Worm (Caenorhabditis elegans) whole organism, L1 larva: Measurements from ENCODE around the gene arrd-6.

Experiments
- alr-1 ChIP-seq: fragments of 200-800 bp; sonication (Bioruptor generic); optimal IDR thresholded peaks from 2 replicates; lab custom pipeline; 2018; ENCODE audit warnings: borderline replicate concordance, mild to moderate bottlenecking, missing genetic modification characterization, missing compliant biosample characterization
- aly-2 ChIP-seq: fragments of 150-350 bp; optimal IDR thresholded peaks from 2 replicates; lab custom pipeline; 2014; ENCODE audit warnings: missing biosample characterization, missing genetic modification characterization
- ama-1 ChIP-seq: fragments of 150-350 bp; optimal IDR thresholded peaks from 2 replicates; lab custom pipeline; 2014
- blmp-1 ChIP-seq: fragments of 150-350 bp; optimal IDR thresholded peaks from 2 replicates; lab custom pipeline; 2014; ENCODE audit warnings: missing biosample characterization, missing genetic modification characterization
- ceh-63 ChIP-seq: fragments of 200-800 bp; sonication (Bioruptor generic); optimal IDR thresholded peaks from 2 replicates; lab custom pipeline; 2018; ENCODE audit warnings: mild to moderate bottlenecking, missing genetic modification characterization, missing compliant biosample characterization
- ceh-82 ChIP-seq, 3 experiments: fragments of 150-350 bp in 1 of 3; sonication (generic microtip) in 2 of 3; optimal IDR thresholded peaks; 2 replicates each; lab custom pipeline; 2014 to 2017; ENCODE audit warnings: missing biosample characterization in 3 of 3, missing genetic modification characterization in 3 of 3
- dsc-1 ChIP-seq: sonication (generic microtip); optimal IDR thresholded peaks from 2 replicates; lab custom pipeline; 2016; ENCODE audit warnings: mild to moderate bottlenecking, missing genetic modification characterization, missing compliant biosample characterization
- efl-1 ChIP-seq, 4 experiments: fragments of 150-350 bp; optimal IDR thresholded peaks in 3 of 4; peaks in 1 of 4; 1 replicate in 1 of 4; 2 replicates in 3 of 4; lab custom pipeline; 2014; ENCODE audit warnings: missing biosample characterization in 2 of 4, missing genetic modification characterization in 2 of 4, missing genetic modification reagents in 2 of 4
- efl-3 ChIP-seq: fragments of 200-800 bp; sonication (Bioruptor generic); optimal IDR thresholded peaks from 2 replicates; lab custom pipeline; 2018; ENCODE audit warnings: mild to moderate bottlenecking, missing genetic modification characterization, missing compliant biosample characterization
- egl-13 ChIP-seq: sonication (generic microtip); optimal IDR thresholded peaks from 2 replicates; lab custom pipeline; 2016; ENCODE audit warnings: missing genotype, missing genetic modification reagents, missing genetic modification characterization, missing compliant biosample characterization
- elt-2 ChIP-seq: sonication (generic microtip); optimal IDR thresholded peaks from 2 replicates; lab custom pipeline; 2016; ENCODE audit warnings: missing genetic modification characterization, mild to moderate bottlenecking, inconsistent platforms, missing compliant biosample characterization, missing genetic modification reagents
- ets-5 ChIP-seq: fragments of 200-800 bp; sonication (Bioruptor generic); IDR thresholded peaks from 2 replicates; pipeline ENCODE4 v1.3.6; 2022; ENCODE audit warnings: missing genetic modification characterization, missing compliant biosample characterization
- fkh-10 ChIP-seq: sonication (generic microtip); optimal IDR thresholded peaks from 2 replicates; lab custom pipeline; 2017; ENCODE audit warnings: missing biosample characterization, missing genetic modification reagents, missing genetic modification characterization
- grh-1 ChIP-seq: fragments of 200-800 bp; sonication (Bioruptor generic); IDR thresholded peaks from 2 replicates; pipeline ENCODE4 v1.3.6; 2022; ENCODE audit warnings: missing genetic modification reagents, missing genetic modification characterization, missing compliant biosample characterization
- hpl-2 ChIP-seq: fragments of 150-350 bp; optimal IDR thresholded peaks from 2 replicates; lab custom pipeline; 2014; ENCODE audit warnings: missing biosample characterization, missing genetic modification reagents, missing genetic modification characterization
- isw-1 ChIP-seq: fragments of 200-800 bp; sonication (Bioruptor generic); IDR thresholded peaks from 2 replicates; pipeline ENCODE4 v1.3.6; 2022; ENCODE audit warnings: missing genetic modification characterization, missing compliant biosample characterization
- jun-1 ChIP-seq: fragments of 150-350 bp; optimal IDR thresholded peaks from 2 replicates; lab custom pipeline; 2014; ENCODE audit warnings: missing biosample characterization, missing genetic modification reagents, missing genetic modification characterization
- lin-14 ChIP-seq: fragments of 200-800 bp; sonication (Bioruptor generic); optimal IDR thresholded peaks from 2 replicates; lab custom pipeline; 2018; ENCODE audit warnings: mild to moderate bottlenecking, missing genetic modification characterization, moderate library complexity, missing compliant biosample characterization
- lin-35 ChIP-seq, 2 experiments: fragments of 150-350 bp; optimal IDR thresholded peaks; 2 replicates each; lab custom pipeline; 2014; ENCODE audit warnings: missing biosample characterization in 2 of 2, missing genetic modification characterization in 2 of 2, missing genetic modification reagents in 2 of 2
- lin-39 ChIP-seq: fragments of 150-350 bp; optimal IDR thresholded peaks from 2 replicates; lab custom pipeline; 2014; ENCODE audit warnings: missing biosample characterization, missing genetic modification reagents, missing genetic modification characterization
- lsy-2 ChIP-seq, 2 experiments: fragments of 150-350 bp; optimal IDR thresholded peaks; 2 replicates each; lab custom pipeline; 2014; ENCODE audit warnings: missing biosample characterization in 2 of 2, missing genetic modification characterization in 2 of 2
- mef-2 ChIP-seq: fragments of 150-350 bp; optimal IDR thresholded peaks from 2 replicates; lab custom pipeline; 2014; ENCODE audit warnings: missing biosample characterization, missing genetic modification characterization
- nhr-19 ChIP-seq: fragments of 200-800 bp; sonication (Bioruptor generic); conservative IDR thresholded peaks from 2 replicates; pipeline ENCODE4 v1.3.6; 2022; ENCODE audit warnings: missing genetic modification characterization, missing compliant biosample characterization
- nhr-20 ChIP-seq: sonication (generic microtip); optimal IDR thresholded peaks from 2 replicates; lab custom pipeline; 2016; ENCODE audit warnings: mild to moderate bottlenecking, missing genetic modification characterization, missing compliant biosample characterization
- nhr-237 ChIP-seq: fragments of 150-350 bp; optimal IDR thresholded peaks from 2 replicates; lab custom pipeline; 2014; ENCODE audit warnings: missing biosample characterization, missing genetic modification characterization
- nhr-28 ChIP-seq: fragments of 150-350 bp; optimal IDR thresholded peaks from 2 replicates; lab custom pipeline; 2014; ENCODE audit warnings: missing biosample characterization, missing genetic modification characterization
- nhr-71 ChIP-seq: sonication (generic microtip); optimal IDR thresholded peaks from 2 replicates; lab custom pipeline; 2016; ENCODE audit warnings: mild to moderate bottlenecking, missing genetic modification characterization, moderate library complexity, missing compliant biosample characterization
- nhr-76 ChIP-seq: sonication (generic microtip); optimal IDR thresholded peaks from 2 replicates; lab custom pipeline; 2017; ENCODE audit warnings: missing biosample characterization, missing genetic modification characterization
- nhr-85 ChIP-seq: sonication (generic microtip); peaks from one replicate; lab custom pipeline; 2016; ENCODE audit warnings: missing genetic modification characterization, inconsistent platforms, missing compliant biosample characterization
- nhr-90 ChIP-seq: sonication (generic microtip); optimal IDR thresholded peaks from 2 replicates; lab custom pipeline; 2016; ENCODE audit warnings: mild to moderate bottlenecking, missing genetic modification characterization, missing compliant biosample characterization; ENCODE audit not compliant: poor library complexity
- rnt-1 ChIP-seq: sonication (generic microtip); optimal IDR thresholded peaks from 2 replicates; lab custom pipeline; 2016; ENCODE audit warnings: mild to moderate bottlenecking, missing genetic modification characterization, moderate library complexity, missing compliant biosample characterization
- snu-23 ChIP-seq: sonication (generic microtip); optimal IDR thresholded peaks from 2 replicates; lab custom pipeline; 2016; ENCODE audit warnings: missing genetic modification characterization, missing compliant biosample characterization
- sptf-1 ChIP-seq: fragments of 150-350 bp; optimal IDR thresholded peaks from 2 replicates; lab custom pipeline; 2014; ENCODE audit warnings: missing biosample characterization, missing genetic modification characterization
- unc-98 ChIP-seq: fragments of 200-800 bp; sonication (Bioruptor generic); IDR thresholded peaks from 2 replicates; pipeline ENCODE4 v1.3.6; 2022; ENCODE audit warnings: missing genetic modification characterization, missing compliant biosample characterization
- vab-15 ChIP-seq: sonication (generic microtip); optimal IDR thresholded peaks from 2 replicates; lab custom pipeline; 2017; ENCODE audit warnings: missing genotype, mild to moderate bottlenecking, missing genetic modification characterization, missing compliant biosample characterization
- zip-4 ChIP-seq: fragments of 200-800 bp; sonication (Bioruptor generic); optimal IDR thresholded peaks from 2 replicates; lab custom pipeline; 2018; ENCODE audit warnings: mild to moderate bottlenecking, missing genetic modification characterization, moderate library complexity, missing compliant biosample characterization

The arrd-6 gene

ce11 chrII:11135773-11136172 lies 6.8 kb upstream of the arrd-6 start:
- TF ChIP-seq fkh-10 (GFP tag; lab: Kevin White, UChicago) (no peak), elt-2 (tag; lab: Kevin White, UChicago) (peak; percentile 4), efl-3 (no peak), snu-23 (GFP tag; lab: Kevin White, UChicago) (peak; percentile 11), lin-35 (GFP tag; optimal IDR thresholded peaks at IDR 0.05; lab: Kevin White, UChicago) (peak in 1 of 2 experiments; percentile 13), ceh-63 (no peak), zip-4 (GFP tag; lab: Kevin White, UChicago) (no peak), lin-39 (tag; lab: Kevin White, UChicago) (peak; percentile 39), lin-14 (GFP tag; lab: Kevin White, UChicago) (peak; percentile 74), nhr-71 (tag; lab: Kevin White, UChicago) (peak; percentile 67), efl-1 (optimal IDR thresholded peaks at IDR 0.05; lab: Kevin White, UChicago) (peak in 1 of 2 experiments; percentile 4), efl-1 (GFP tag; optimal IDR thresholded peaks at IDR 0.05 in 1 of 2; lab: Kevin White, UChicago) (peak in 1 of 2 experiments; percentile 85), rnt-1 (tag; lab: Kevin White, UChicago) (peak; percentile 66), nhr-19 (GFP tag; lab: Robert Waterston, UW) (0 out of 2 replicates have a peak, but pooled peaks have one; percentile 24), lsy-2 (tag; optimal IDR thresholded peaks at IDR 0.05; lab: Kevin White, UChicago) (peak; percentile 31 to 57), vab-15 (tag; lab: Kevin White, UChicago) (peak; percentile 22)

ce11 chrII:11140140-11140539 lies 2.4 kb upstream of the arrd-6 start, which contains the start of gene F40F8.4:
F40F8.4 (minus strand) TSS chrII:11140240.
- TF ChIP-seq nhr-76 (tag; lab: Kevin White, UChicago) (no peak), nhr-20 (tag; lab: Kevin White, UChicago) (no peak), elt-2 (tag; lab: Kevin White, UChicago) (no peak), ceh-82 (tag; optimal IDR thresholded peaks at IDR 0.05; lab: Kevin White, UChicago) (no peak), zip-4 (GFP tag; lab: Kevin White, UChicago) (no peak), alr-1 (tag; lab: Kevin White, UChicago) (no peak), nhr-28 (tag; lab: Kevin White, UChicago) (no peak), aly-2 (tag; lab: Kevin White, UChicago) (no peak), nhr-90 (tag; lab: Kevin White, UChicago) (no peak), blmp-1 (tag; lab: Kevin White, UChicago) (no peak), ets-5 (GFP tag; lab: Robert Waterston, UW) (no peak), mef-2 (no peak)

DNA sequence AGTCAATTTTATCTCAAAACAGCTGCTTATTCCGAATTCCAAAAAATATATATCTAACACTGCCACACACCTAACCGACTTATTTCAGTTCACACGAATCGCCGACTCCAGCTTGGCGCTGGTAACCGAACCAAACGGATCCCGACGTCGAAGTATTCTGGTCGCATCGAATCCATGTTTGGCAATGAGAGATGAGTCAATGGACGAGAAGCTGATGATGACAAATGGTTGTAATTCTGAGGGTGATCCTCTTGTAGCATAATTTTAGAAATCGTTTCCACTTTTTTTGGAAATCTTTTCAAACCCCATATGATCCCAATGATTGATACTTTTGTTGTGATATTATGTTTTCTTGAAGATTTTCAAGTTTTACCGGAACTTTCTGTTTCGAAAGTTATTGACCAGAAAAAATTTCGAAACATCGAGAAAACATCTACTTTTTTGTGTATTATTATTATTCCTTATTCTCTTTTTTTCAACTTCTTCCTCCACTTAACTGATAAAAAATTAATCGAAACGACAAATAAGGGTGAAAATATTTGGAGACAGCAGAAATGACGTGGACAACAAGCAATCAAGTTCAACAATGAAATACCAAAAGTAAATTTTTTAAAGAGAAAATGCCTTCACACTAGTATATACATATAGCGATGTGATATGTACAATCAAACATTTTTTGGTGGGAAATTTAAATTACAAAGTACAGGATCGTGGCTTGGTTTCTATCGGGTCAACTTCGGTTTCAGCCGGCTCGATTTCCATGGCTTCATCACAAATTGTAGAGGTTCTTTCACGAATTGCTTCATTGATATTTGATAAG lies 7.5 kb downstream of the arrd-6 start:
- TF ChIP-seq nhr-71 (tag; lab: Kevin White, UChicago) = peak; percentile 28
- TF ChIP-seq lsy-2 (tag; optimal IDR thresholded peaks at IDR 0.05; lab: Kevin White, UChicago) = no peak
- TF ChIP-seq aly-2 (tag; lab: Kevin White, UChicago) = peak; percentile 23
- TF ChIP-seq elt-2 (tag; lab: Kevin White, UChicago) = peak; percentile 60
- TF ChIP-seq nhr-85 = peak; percentile 55
- no peak for TF ChIP-seq nhr-237 (tag; lab: Kevin White, UChicago)
- no peak for TF ChIP-seq isw-1 (GFP tag; lab: Robert Waterston, UW)
- TF ChIP-seq ama-1 (lab: Kevin White, UChicago) = peak; percentile 67
- no peak for TF ChIP-seq efl-3
- TF ChIP-seq unc-98 (GFP tag; lab: Robert Waterston, UW) = no peak
- peak; percentile 56 for TF ChIP-seq jun-1 (tag; lab: Kevin White, UChicago)
- no peak for TF ChIP-seq nhr-28 (tag; lab: Kevin White, UChicago)
- TF ChIP-seq grh-1 = 0 out of 2 replicates have a peak, but pooled peaks have one; percentile 10
- no peak for TF ChIP-seq egl-13 (tag; lab: Kevin White, UChicago)
- TF ChIP-seq efl-1 (optimal IDR thresholded peaks at IDR 0.05; lab: Kevin White, UChicago) = no peak
- TF ChIP-seq efl-1 (GFP tag; optimal IDR thresholded peaks at IDR 0.05 in 1 of 2; lab: Kevin White, UChicago) = no peak
- TF ChIP-seq hpl-2 (GFP tag; lab: Kevin White, UChicago) = peak; percentile 14
- no peak for TF ChIP-seq dsc-1 (tag; lab: Kevin White, UChicago)
- TF ChIP-seq nhr-90 (tag; lab: Kevin White, UChicago) = peak; percentile 33
- TF ChIP-seq sptf-1 = no peak
- TF ChIP-seq lin-35 (GFP tag; optimal IDR thresholded peaks at IDR 0.05; lab: Kevin White, UChicago) = peak in 1 of 2 experiments; percentile 62
